Worm (Caenorhabditis elegans) whole organism, late embryonic: ENCODE data around the gene slmp-1.

ENCODE experiments used
- ceh-31 ChIP-seq: sonication (generic microtip); optimal IDR thresholded peaks from 2 replicates; lab custom pipeline; 2016; ENCODE audit warnings: missing genetic modification characterization, missing compliant biosample characterization
- ceh-45 ChIP-seq: fragments of 200-800 bp; sonication (Bioruptor generic); IDR thresholded peaks from 2 replicates; pipeline ENCODE4 v1.3.6; 2022; ENCODE audit warnings: missing genetic modification reagents, missing genetic modification characterization, missing compliant biosample characterization
- lin-11 ChIP-seq: fragments of 200-800 bp; sonication (Bioruptor generic); optimal IDR thresholded peaks from 2 replicates; lab custom pipeline; 2018; ENCODE audit warnings: mild to moderate bottlenecking, missing genetic modification characterization, missing compliant biosample characterization
- nhr-11 ChIP-seq: fragments of 150-350 bp; optimal IDR thresholded peaks from 2 replicates; lab custom pipeline; 2014; ENCODE audit warnings: missing biosample characterization, missing genetic modification characterization
- npax-4 ChIP-seq: sonication (generic microtip); optimal IDR thresholded peaks from 2 replicates; lab custom pipeline; 2016; ENCODE audit warnings: missing genetic modification characterization, missing compliant biosample characterization

- no peak for TF ChIP-seq ceh-31 (tag; lab: Kevin White, UChicago)
- no peak for TF ChIP-seq npax-4 (tag; lab: Kevin White, UChicago)
- TF ChIP-seq nhr-11 = no peak
- no peak for TF ChIP-seq lin-11 (tag; lab: Kevin White, UChicago)
- no peak for TF ChIP-seq ceh-45
Measured at ce11 chrIV:3266841-3267240, 53.3 kb downstream of the slmp-1 start.
